Fruit fly (Drosophila melanogaster) whole organism, embryonic: ENCODE data around the gene CG16717.
A peak's percentile ranks its signal among the peaks of the same experiment; 100 is the strongest.

Experiments used
- CG10321 ChIP-seq: fragments of 200-800 bp; sonication (Bioruptor generic); IDR thresholded peaks from 2 replicates; pipeline ENCODE4 v1.3.6; 2022; ENCODE audit warnings: missing biosample characterization, missing genetic modification characterization
- CG14050 ChIP-seq: fragments of 200-800 bp; sonication (Bioruptor generic); IDR thresholded peaks from 3 replicates; pipeline ENCODE4 v1.3.6; 2022; ENCODE audit warnings: missing biosample characterization, missing genetic modification characterization
- CG17912 ChIP-seq: fragments of 200-800 bp; sonication (Bioruptor generic); optimal IDR thresholded peaks from 2 replicates; lab custom pipeline; 2018; ENCODE audit warnings: missing biosample characterization, mild to moderate bottlenecking, missing genetic modification characterization
- E2f1 ChIP-seq: fragments of 200-800 bp; sonication (Bioruptor generic); IDR thresholded peaks from 2 replicates; pipeline ENCODE4 v1.3.6; 2022; ENCODE audit warnings: missing biosample characterization, missing genetic modification characterization
- Tbp ChIP-seq: fragments of >200 bp; optimal IDR thresholded peaks from 2 replicates; lab custom pipeline; 2018; ENCODE audit warnings: missing biosample characterization, missing genetic modification characterization
- dan ChIP-seq: fragments of 200-800 bp; sonication (Bioruptor generic); IDR thresholded peaks from 2 replicates; pipeline ENCODE4 v1.3.6; 2022; ENCODE audit warnings: missing biosample characterization, missing genetic modification characterization
- lola ChIP-seq, 3 experiments: fragments of >200 bp in 2 of 3; fragments of 200-800 bp in 1 of 3; sonication (Bioruptor generic) in 1 of 3; optimal IDR thresholded peaks; 2 replicates each; lab custom pipeline; 2017 to 2019; ENCODE audit warnings: missing biosample characterization in 3 of 3, missing genetic modification characterization in 3 of 3, mild to moderate bottlenecking in 1 of 3, moderate library complexity in 1 of 3
- vvl ChIP-seq: fragments of 200-800 bp; sonication (Bioruptor generic); IDR thresholded peaks from 2 replicates; pipeline ENCODE4 v1.3.6; 2022; ENCODE audit warnings: missing biosample characterization, missing genetic modification characterization

DNA sequence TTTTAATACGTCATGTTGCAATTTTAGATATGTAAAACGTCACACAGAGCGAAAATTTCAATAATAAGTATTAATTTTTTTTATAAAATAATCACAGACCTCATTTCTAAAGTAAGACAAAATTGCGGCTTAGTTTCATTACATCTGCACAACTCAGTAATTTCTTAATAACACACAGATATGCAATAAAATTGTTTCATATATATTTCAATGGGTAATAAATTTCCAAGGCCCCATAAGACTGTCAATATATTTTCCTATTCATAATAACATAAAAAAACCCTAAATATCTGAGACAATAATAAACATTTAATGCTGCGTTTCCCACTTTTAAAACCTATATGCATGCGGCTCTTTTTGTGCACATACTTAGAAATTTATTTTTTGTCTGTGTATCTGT, 16.6 kb downstream of the CG16717 start:
- TF ChIP-seq vvl (GFP tag; lab: Robert Waterston, UW) (peak; percentile 32; the same call in 1 of the 2 replicates), CG17912 (no peak), CG10321 (GFP tag; lab: Robert Waterston, UW) (no peak), dan (GFP tag; lab: Robert Waterston, UW) (no peak), CG14050 (GFP tag; lab: Robert Waterston, UW) (no peak), lola (GFP tag; optimal IDR thresholded peaks at IDR 0.05; lab: Kevin White, UChicago) (no peak), Tbp (GFP tag; lab: Kevin White, UChicago) (no peak), E2f1 (GFP tag; lab: Robert Waterston, UW) (no peak)
